Worm (Caenorhabditis elegans) whole organism, late embryonic: Measurements from ENCODE around the gene F14F9.6.

ENCODE experiments used
- ets-4 ChIP-seq: sonication (generic microtip); optimal IDR thresholded peaks from 2 replicates; lab custom pipeline; 2016; ENCODE audit warnings: missing genetic modification characterization, missing compliant biosample characterization
- fkh-6 ChIP-seq: sonication (generic microtip); optimal IDR thresholded peaks from 2 replicates; lab custom pipeline; 2016; ENCODE audit warnings: missing genetic modification characterization, missing compliant biosample characterization
- lim-6 ChIP-seq: sonication (generic microtip); optimal IDR thresholded peaks from 2 replicates; lab custom pipeline; 2016; ENCODE audit warnings: missing genetic modification characterization, missing compliant biosample characterization
- nfya-1 ChIP-seq: sonication (generic microtip); optimal IDR thresholded peaks from 2 replicates; lab custom pipeline; 2017; ENCODE audit warnings: missing genetic modification characterization, mild to moderate bottlenecking, missing compliant biosample characterization, antibody characterized with exemption, moderate library complexity
- pag-3 ChIP-seq: sonication (generic microtip); optimal IDR thresholded peaks from 2 replicates; lab custom pipeline; 2016; ENCODE audit warnings: missing compliant biosample characterization, missing genetic modification characterization, borderline replicate concordance
- ref-2 ChIP-seq: sonication (generic microtip); optimal IDR thresholded peaks from 2 replicates; lab custom pipeline; 2016; ENCODE audit warnings: missing genetic modification characterization, missing compliant biosample characterization

ce11 chrV:5113654-5114053 is 32.6 kb downstream of the F14F9.6 start, which contains the start of gene C04F5.8:
- TF ChIP-seq lim-6 (tag; lab: Kevin White, UChicago) (no peak), nfya-1 (tag; lab: Kevin White, UChicago) (no peak), ref-2 (tag; lab: Kevin White, UChicago) (no peak), pag-3 (no peak), ets-4 (no peak), fkh-6 (tag; lab: Kevin White, UChicago) (no peak)
